Worm (Caenorhabditis elegans): ENCODE data around the gene swt-3.

The swt-3 gene

ce11 chrIV:10784085-10784484 lies 3.6 kb upstream of the swt-3 start:
- no peak for TF ChIP-seq ZK337.2 (GFP tag; IDR thresholded peaks at IDR 0.05)
- TF ChIP-seq lir-3 (tag; optimal IDR thresholded peaks at IDR 0.05) = no peak
- TF ChIP-seq dmd-9 (GFP tag; IDR thresholded peaks at IDR 0.05) = no peak
- no peak for TF ChIP-seq Y48G9A.11 (GFP tag; IDR thresholded peaks at IDR 0.05)
- TF ChIP-seq dmd-8 (GFP tag; IDR thresholded peaks at IDR 0.05) = no peak
- TF ChIP-seq nhr-10 (tag; optimal IDR thresholded peaks at IDR 0.05) = no peak
- no peak for TF ChIP-seq ceh-28 (tag; optimal IDR thresholded peaks at IDR 0.05)
- TF ChIP-seq spr-3 (GFP tag; optimal IDR thresholded peaks at IDR 0.05) = no peak
- no peak for TF ChIP-seq aly-2 (tag; optimal IDR thresholded peaks at IDR 0.05)
- TF ChIP-seq sdz-12 (GFP tag; optimal IDR thresholded peaks at IDR 0.05) = no peak
- TF ChIP-seq hmg-1.1 (GFP tag; IDR thresholded peaks at IDR 0.05) = no peak
- TF ChIP-seq mdl-1 (tag; optimal IDR thresholded peaks at IDR 0.05) = peak in 1 of 2 experiments; percentile 64
- TF ChIP-seq mxl-3 (GFP tag; optimal IDR thresholded peaks at IDR 0.05) = peak; percentile 56
- no peak for TF ChIP-seq F37D6.2 (tag; optimal IDR thresholded peaks at IDR 0.05)
- TF ChIP-seq madf-5 (GFP tag; IDR thresholded peaks at IDR 0.05) = no peak
- TF ChIP-seq ceh-44 (GFP tag; IDR thresholded peaks at IDR 0.05) = no peak
- TF ChIP-seq ceh-20 (GFP tag; IDR thresholded peaks at IDR 0.05) = no peak
- no peak for TF ChIP-seq saeg-2 (GFP tag; IDR thresholded peaks at IDR 0.05)
- peak in 1 of 2 experiments; percentile 54 for TF ChIP-seq unc-62 (GFP tag; optimal IDR thresholded peaks at IDR 0.05 in 1 of 2)
- no peak for TF ChIP-seq unc-62 (tag; optimal IDR thresholded peaks at IDR 0.05)
- no peak for TF ChIP-seq lin-1 (GFP tag; IDR thresholded peaks at IDR 0.05)
- no peak for TF ChIP-seq Y5F2A.4 (GFP tag; optimal IDR thresholded peaks at IDR 0.05)
- TF ChIP-seq snpc-1.2 (GFP tag; IDR thresholded peaks at IDR 0.05) = no peak
- no peak for TF ChIP-seq daf-16 (GFP tag; optimal IDR thresholded peaks at IDR 0.05)
- TF ChIP-seq daf-16 (tag; optimal IDR thresholded peaks at IDR 0.05) = no peak
- TF ChIP-seq cey-2 (tag; optimal IDR thresholded peaks at IDR 0.05; ENCODE audit: borderline replicate concordance, insufficient read depth) = no peak
- no peak for TF ChIP-seq lin-38 (GFP tag; IDR thresholded peaks at IDR 0.05)
- TF ChIP-seq lsy-2 (tag; optimal IDR thresholded peaks at IDR 0.05) = no peak
- TF ChIP-seq nhr-237 (tag; optimal IDR thresholded peaks at IDR 0.05) = no peak
- no peak for TF ChIP-seq dmd-6 (GFP tag; IDR thresholded peaks at IDR 0.05)
- TF ChIP-seq mxl-2 (GFP tag; conservative IDR thresholded peaks at IDR 0.05) = no peak
- no peak for TF ChIP-seq tra-1 (GFP tag; IDR thresholded peaks at IDR 0.05)
- TF ChIP-seq ZK546.5 (tag; optimal IDR thresholded peaks at IDR 0.05) = no peak
- no peak for TF ChIP-seq F26F4.8 (GFP tag; conservative IDR thresholded peaks at IDR 0.05)
- no peak for TF ChIP-seq zfp-3 (GFP tag; conservative IDR thresholded peaks at IDR 0.05)
- TF ChIP-seq unc-130 (GFP tag; optimal IDR thresholded peaks at IDR 0.05) = no peak
- no peak for TF ChIP-seq daf-19 (GFP tag; conservative IDR thresholded peaks at IDR 0.05)
- TF ChIP-seq F49E8.2 (tag; optimal IDR thresholded peaks at IDR 0.05; ENCODE audit: borderline replicate concordance) = no peak
- no peak for TF ChIP-seq nhr-76 (tag; optimal IDR thresholded peaks at IDR 0.05)
- TF ChIP-seq ztf-7 (tag; optimal IDR thresholded peaks at IDR 0.05) = no peak
- TF ChIP-seq F44E2.7 (GFP tag; IDR thresholded peaks at IDR 0.05) = no peak
- peak; percentile 62 for TF ChIP-seq nhr-28 (tag; optimal IDR thresholded peaks at IDR 0.05)
- TF ChIP-seq nhr-102 (tag; optimal IDR thresholded peaks at IDR 0.05) = no peak
- TF ChIP-seq Y105C5A.15 (GFP tag; IDR thresholded peaks at IDR 0.05) = no peak
- no peak for TF ChIP-seq mep-1 (tag; optimal IDR thresholded peaks at IDR 0.05)
- no peak for TF ChIP-seq rbr-2 (tag; optimal IDR thresholded peaks at IDR 0.05)
- TF ChIP-seq spr-1 (tag; optimal IDR thresholded peaks at IDR 0.05) = no peak
- TF ChIP-seq hlh-11 (tag; optimal IDR thresholded peaks at IDR 0.05) = peak; percentile 51
- TF ChIP-seq vab-7 (GFP tag; IDR thresholded peaks at IDR 0.05) = no peak
- TF ChIP-seq zag-1 (tag; optimal IDR thresholded peaks at IDR 0.05) = no peak
- TF ChIP-seq ceh-82 (tag; optimal IDR thresholded peaks at IDR 0.05) = no peak
- TF ChIP-seq nhr-48 (tag; optimal IDR thresholded peaks at IDR 0.05) = peak; percentile 72
- TF ChIP-seq nhr-25 (tag; optimal IDR thresholded peaks at IDR 0.05; ENCODE audit: borderline replicate concordance, insufficient read depth) = peak; percentile 20

Measured in whole organism, L4 larva.